Worm (Caenorhabditis elegans) whole organism, late embryonic: ENCODE results near the gene F52E10.2.

ENCODE experiments used
- C08G9.2 ChIP-seq: sonication (generic microtip); optimal IDR thresholded peaks from 2 replicates; lab custom pipeline; 2016; ENCODE audit warnings: mild to moderate bottlenecking, missing genetic modification characterization, moderate library complexity, missing compliant biosample characterization
- C38D4.7 ChIP-seq: fragments of 200-800 bp; sonication (Bioruptor generic); optimal IDR thresholded peaks from 2 replicates; lab custom pipeline; 2018; ENCODE audit warnings: mild to moderate bottlenecking, missing genetic modification characterization, moderate library complexity, missing compliant biosample characterization
- F13H6.1 ChIP-seq: sonication (generic microtip); optimal IDR thresholded peaks from 2 replicates; lab custom pipeline; 2016; ENCODE audit warnings: missing genetic modification characterization, missing compliant biosample characterization
- ama-1 ChIP-seq: fragments of 150-350 bp; optimal IDR thresholded peaks from 2 replicates; lab custom pipeline; 2014
- ceh-22 ChIP-seq: sonication (generic microtip); optimal IDR thresholded peaks from 2 replicates; lab custom pipeline; 2017; ENCODE audit warnings: missing biosample characterization, missing genetic modification characterization
- ceh-30 ChIP-seq: fragments of 150-350 bp; optimal IDR thresholded peaks from 2 replicates; lab custom pipeline; 2014; ENCODE audit warnings: missing biosample characterization, missing genetic modification characterization
- ceh-31 ChIP-seq: sonication (generic microtip); optimal IDR thresholded peaks from 2 replicates; lab custom pipeline; 2016; ENCODE audit warnings: missing genetic modification characterization, missing compliant biosample characterization
- ceh-34 ChIP-seq: sonication (generic microtip); optimal IDR thresholded peaks from 2 replicates; lab custom pipeline; 2016; ENCODE audit warnings: mild to moderate bottlenecking, missing genetic modification characterization, missing compliant biosample characterization
- ceh-48 ChIP-seq: sonication (generic microtip); optimal IDR thresholded peaks from 2 replicates; lab custom pipeline; 2016; ENCODE audit warnings: missing genetic modification characterization, inconsistent platforms, missing compliant biosample characterization
- ceh-6 ChIP-seq: fragments of 200-800 bp; sonication (Bioruptor generic); optimal IDR thresholded peaks from 2 replicates; lab custom pipeline; 2018; ENCODE audit warnings: mild to moderate bottlenecking, missing genetic modification characterization, missing compliant biosample characterization
- che-1 ChIP-seq: sonication (generic microtip); optimal IDR thresholded peaks from 2 replicates; lab custom pipeline; 2016; ENCODE audit warnings: mild to moderate bottlenecking, missing genetic modification characterization, missing compliant biosample characterization
- dmd-4 ChIP-seq: sonication (generic microtip); optimal IDR thresholded peaks from 2 replicates; lab custom pipeline; 2016; ENCODE audit warnings: borderline replicate concordance, missing genetic modification characterization, missing compliant biosample characterization
- ets-4 ChIP-seq: sonication (generic microtip); optimal IDR thresholded peaks from 2 replicates; lab custom pipeline; 2016; ENCODE audit warnings: missing genetic modification characterization, missing compliant biosample characterization
- eyg-1 ChIP-seq: sonication (generic microtip); optimal IDR thresholded peaks from 2 replicates; lab custom pipeline; 2016; ENCODE audit warnings: missing genotype, missing genetic modification characterization, missing compliant biosample characterization
- fkh-10 ChIP-seq: fragments of 150-350 bp; optimal IDR thresholded peaks from 2 replicates; lab custom pipeline; 2014; ENCODE audit warnings: missing biosample characterization, missing genetic modification reagents, missing genetic modification characterization
- gmeb-2 ChIP-seq: sonication (generic microtip); optimal IDR thresholded peaks from 2 replicates; lab custom pipeline; 2016; ENCODE audit warnings: missing genetic modification characterization, inconsistent platforms, missing compliant biosample characterization
- lim-6 ChIP-seq: sonication (generic microtip); optimal IDR thresholded peaks from 2 replicates; lab custom pipeline; 2016; ENCODE audit warnings: missing genetic modification characterization, missing compliant biosample characterization
- lin-11 ChIP-seq: fragments of 200-800 bp; sonication (Bioruptor generic); optimal IDR thresholded peaks from 2 replicates; lab custom pipeline; 2018; ENCODE audit warnings: mild to moderate bottlenecking, missing genetic modification characterization, missing compliant biosample characterization
- madf-2 ChIP-seq: sonication (generic microtip); optimal IDR thresholded peaks from 2 replicates; lab custom pipeline; 2017; ENCODE audit warnings: missing genetic modification characterization, missing compliant biosample characterization
- mec-3 ChIP-seq: sonication (generic microtip); optimal IDR thresholded peaks from 2 replicates; lab custom pipeline; 2016; ENCODE audit warnings: borderline replicate concordance, missing genetic modification characterization, missing compliant biosample characterization
- nhr-232 ChIP-seq: sonication (generic microtip); optimal IDR thresholded peaks from 2 replicates; lab custom pipeline; 2016; ENCODE audit warnings: missing genetic modification characterization, missing compliant biosample characterization
- odd-2 ChIP-seq: sonication (generic microtip); optimal IDR thresholded peaks from 2 replicates; lab custom pipeline; 2017; ENCODE audit warnings: antibody characterized with exemption, mild to moderate bottlenecking, missing genetic modification characterization, missing compliant biosample characterization
- pag-3 ChIP-seq: sonication (generic microtip); optimal IDR thresholded peaks from 2 replicates; lab custom pipeline; 2016; ENCODE audit warnings: missing compliant biosample characterization, missing genetic modification characterization, borderline replicate concordance
- pat-9 ChIP-seq: fragments of 200-800 bp; sonication (Bioruptor generic); optimal IDR thresholded peaks from 2 replicates; lab custom pipeline; 2018; ENCODE audit warnings: mild to moderate bottlenecking, missing genetic modification characterization, moderate library complexity, missing compliant biosample characterization
- pha-2 ChIP-seq: sonication (generic microtip); optimal IDR thresholded peaks from 2 replicates; lab custom pipeline; 2017; ENCODE audit warnings: mild to moderate bottlenecking, missing genetic modification characterization, missing compliant biosample characterization
- sdc-2 ChIP-seq: sonication (generic microtip); optimal IDR thresholded peaks from 2 replicates; lab custom pipeline; 2016; ENCODE audit warnings: missing genotype, missing genetic modification characterization, missing compliant biosample characterization
- sox-2 ChIP-seq: fragments of 200-800 bp; sonication (Bioruptor generic); IDR thresholded peaks from 2 replicates; pipeline ENCODE4 v1.3.6; 2022; ENCODE audit warnings: missing genetic modification reagents, missing genetic modification characterization, missing compliant biosample characterization
- syd-9 ChIP-seq: sonication (generic microtip); optimal IDR thresholded peaks from 2 replicates; lab custom pipeline; 2016; ENCODE audit warnings: mild to moderate bottlenecking, missing genetic modification characterization, moderate library complexity, missing compliant biosample characterization
- tbx-7 ChIP-seq: sonication (generic microtip); optimal IDR thresholded peaks from 2 replicates; lab custom pipeline; 2016; ENCODE audit warnings: missing genotype, missing genetic modification characterization, missing compliant biosample characterization
- ttx-3 ChIP-seq: sonication (generic microtip); optimal IDR thresholded peaks from 2 replicates; lab custom pipeline; 2016; ENCODE audit warnings: missing genetic modification reagents, missing genetic modification characterization, missing compliant biosample characterization
- unc-3 ChIP-seq, 2 experiments: fragments of 200-800 bp in 1 of 2; sonication (Bioruptor generic) in 1 of 2; sonication (generic microtip) in 1 of 2; conservative IDR thresholded peaks in 1 of 2; optimal IDR thresholded peaks in 1 of 2; 2 replicates each; pipeline versions ENCODE4 v1.3.6 to Lab custom; 2016 to 2022; ENCODE audit warnings: missing compliant biosample characterization in 2 of 2, missing genetic modification characterization in 2 of 2, missing genetic modification reagents in 1 of 2
- unc-86 ChIP-seq: sonication (generic microtip); optimal IDR thresholded peaks from 2 replicates; lab custom pipeline; 2016; ENCODE audit warnings: missing genetic modification characterization, missing compliant biosample characterization
- ztf-16 ChIP-seq: sonication (generic microtip); optimal IDR thresholded peaks from 2 replicates; lab custom pipeline; 2017; ENCODE audit warnings: missing genetic modification characterization, missing compliant biosample characterization

The F52E10.2 gene

DNA sequence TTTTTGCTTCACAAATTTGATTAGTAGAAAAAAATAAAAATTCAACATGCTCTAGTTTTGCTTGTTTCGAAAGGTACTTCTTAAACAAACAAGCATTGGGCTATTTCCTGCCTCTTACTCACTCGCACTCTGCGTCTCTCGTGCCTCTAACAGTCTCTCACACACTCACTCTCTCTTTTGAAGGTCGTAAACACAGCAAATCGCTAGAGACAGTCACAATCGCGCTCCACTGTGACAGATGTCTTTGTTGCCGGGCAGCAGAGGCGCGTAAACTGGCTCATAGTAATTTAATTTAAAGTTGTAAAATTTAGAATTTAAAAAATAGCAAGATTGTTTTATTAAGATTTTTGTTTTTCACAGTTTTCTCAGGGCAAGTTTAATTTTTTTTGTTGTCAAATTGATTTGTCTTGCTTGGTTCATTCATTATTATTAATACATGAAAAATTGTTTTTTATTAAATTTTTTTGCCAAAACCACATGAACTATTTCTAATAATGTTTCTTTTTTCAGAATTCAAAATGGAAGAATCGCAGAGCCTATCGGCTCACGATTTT is 49.0 kb upstream of the F52E10.2 start, which contains the start of gene taf-3 (continued):
- TF ChIP-seq ceh-30 (no peak), fkh-10 (no peak), mec-3 (no peak), gmeb-2 (tag; lab: Kevin White, UChicago) (no peak), lin-11 (tag; lab: Kevin White, UChicago) (no peak), ztf-16 (no peak), ceh-48 (tag; lab: Kevin White, UChicago) (no peak)

DNA sequence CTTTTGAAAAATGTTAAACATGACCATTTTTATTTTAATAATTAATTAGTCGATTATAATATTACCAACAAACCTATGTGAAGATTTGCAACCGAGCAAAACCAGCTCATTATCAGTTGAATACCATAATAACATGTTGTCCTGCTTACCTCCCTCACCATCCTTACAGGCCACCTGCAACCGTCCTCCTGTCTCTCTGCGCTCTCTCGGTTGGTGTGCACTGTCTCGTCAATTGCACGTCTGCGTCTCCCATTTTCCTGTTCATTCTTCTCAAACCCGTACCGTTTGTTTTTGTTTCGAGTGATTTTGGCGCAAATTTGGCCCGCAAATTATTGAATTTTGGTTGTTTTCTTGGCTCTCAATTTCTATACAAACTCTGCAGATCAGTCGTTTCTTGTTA is 48.4 kb upstream of the F52E10.2 start:
- TF ChIP-seq ceh-6 (GFP tag; lab: Kevin White, UChicago) (no peak), nhr-232 (tag; lab: Kevin White, UChicago) (no peak), sox-2 (GFP tag; lab: Robert Waterston, UW) (no peak), dmd-4 (no peak), unc-86 (tag; lab: Kevin White, UChicago) (no peak), F13H6.1 (no peak), C38D4.7 (no peak), pha-2 (tag; lab: Kevin White, UChicago) (no peak), unc-3 (GFP tag; conservative IDR thresholded peaks at IDR 0.05; lab: Robert Waterston, UW) (no peak), unc-3 (tag; optimal IDR thresholded peaks at IDR 0.05; lab: Kevin White, UChicago) (no peak), ama-1 (lab: Kevin White, UChicago) (no peak), ceh-31 (tag; lab: Kevin White, UChicago) (no peak), fkh-10 (no peak), C08G9.2 (no peak), tbx-7 (tag; lab: Kevin White, UChicago) (no peak), lim-6 (tag; lab: Kevin White, UChicago) (no peak), pag-3 (tag; lab: Kevin White, UChicago) (no peak)

DNA sequence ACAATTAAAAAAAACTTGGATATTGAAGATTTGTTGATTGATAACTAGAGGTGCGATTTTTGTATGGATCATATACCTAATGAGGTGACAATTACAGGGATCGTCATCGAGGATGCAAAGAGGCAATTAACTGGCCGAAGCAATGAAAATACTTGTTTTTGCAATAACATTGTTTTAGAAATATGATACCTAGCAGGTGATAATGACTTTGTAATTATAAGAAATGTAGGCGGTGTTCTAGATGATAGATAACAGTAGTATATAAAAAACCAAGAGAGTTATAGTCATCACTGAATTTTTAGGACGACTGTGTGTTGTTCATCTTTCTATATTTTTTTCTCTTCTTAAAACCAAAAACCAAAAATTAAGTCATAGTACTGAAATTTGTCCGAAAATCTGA is 45.3 kb upstream of the F52E10.2 start, which contains the start of gene C11G6.2:
TSS of gene C11G6.2 (plus strand) at position 301 of the 400 bp plus-strand sequence.
- TF ChIP-seq ets-4 = no peak
- TF ChIP-seq syd-9 (tag; lab: Kevin White, UChicago) = no peak
- no peak for TF ChIP-seq ztf-16
- TF ChIP-seq eyg-1 (tag; lab: Kevin White, UChicago) = no peak
- TF ChIP-seq odd-2 (tag; lab: Kevin White, UChicago) = no peak
- TF ChIP-seq ceh-48 (tag; lab: Kevin White, UChicago) = no peak
- no peak for TF ChIP-seq madf-2 (tag; lab: Kevin White, UChicago)
- TF ChIP-seq pat-9 (tag; lab: Kevin White, UChicago) = no peak

DNA sequence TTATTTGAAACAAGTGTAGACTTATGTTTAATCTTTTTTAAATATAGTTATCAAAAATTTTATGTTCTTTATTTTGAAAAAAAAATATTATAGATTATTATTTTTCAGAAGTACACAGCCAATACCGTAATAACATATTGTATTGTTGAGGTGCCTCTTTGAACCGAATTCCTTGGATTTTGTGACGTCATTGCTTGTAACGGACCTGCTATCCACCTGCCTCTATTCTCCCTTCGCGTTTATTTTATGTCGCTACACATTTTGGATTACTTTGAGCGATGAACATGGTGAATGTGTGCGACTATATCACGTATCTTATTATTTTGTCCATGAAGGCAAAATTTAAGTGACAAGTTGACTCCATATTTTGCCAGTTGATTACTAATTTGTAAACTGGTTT is 44.2 kb upstream of the F52E10.2 start:
- TF ChIP-seq ceh-22 (no peak), ttx-3 (no peak), lim-6 (tag; lab: Kevin White, UChicago) (no peak), sdc-2 (tag; lab: Kevin White, UChicago) (peak; percentile 96), che-1 (tag; lab: Kevin White, UChicago) (no peak)
- TF ChIP-seq, all 69 proteins: peak for 1

DNA sequence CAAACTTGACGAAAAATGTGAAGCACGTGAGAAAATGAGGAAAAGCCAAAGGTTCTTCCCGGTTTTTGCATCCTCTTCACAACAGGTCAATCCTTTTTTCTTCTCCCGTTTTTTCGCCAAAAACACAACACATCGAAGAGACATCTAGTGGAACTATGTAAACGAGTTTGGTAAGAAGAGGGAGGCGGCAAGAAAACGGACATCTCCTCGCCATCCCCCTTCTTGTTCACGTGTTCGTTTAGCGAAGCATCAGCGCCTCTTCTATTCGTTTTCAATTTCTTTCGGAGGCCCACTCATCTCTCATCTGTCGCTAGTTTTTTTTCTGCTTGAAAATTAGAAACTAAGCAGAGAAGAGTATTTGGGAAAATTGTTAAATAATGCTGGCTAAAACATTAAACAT is 41.2 kb upstream of the F52E10.2 start:
- TF ChIP-seq ama-1 (lab: Kevin White, UChicago) (no peak), ceh-30 (no peak), syd-9 (tag; lab: Kevin White, UChicago) (no peak), ceh-34 (tag; lab: Kevin White, UChicago) (no peak), ceh-31 (tag; lab: Kevin White, UChicago) (no peak), ceh-22 (no peak), gmeb-2 (tag; lab: Kevin White, UChicago) (no peak)
